Worm (Caenorhabditis elegans): ENCODE results near the gene Y67D2.5.

- TF ChIP-seq lin-13 (GFP tag; optimal IDR thresholded peaks at IDR 0.05) (peak; percentile 30), mdl-1 (tag; optimal IDR thresholded peaks at IDR 0.05) (no peak), R02D3.7 (tag; optimal IDR thresholded peaks at IDR 0.05) (no peak), egl-27 (tag; optimal IDR thresholded peaks at IDR 0.05) (no peak)
Observed at ce11 chrIII:1495863-1496445, 44.1 kb downstream of the Y67D2.5 start, which contains the start of the genes ave-1 and M01G5.1.

Data from whole organism, L2 larva.